Fruit fly (Drosophila melanogaster) whole organism, prepupa: Measurements from ENCODE around the gene Wdr62.

Experiments
- Blimp-1 ChIP-seq: fragments of 200-800 bp; sonication (Bioruptor generic); optimal IDR thresholded peaks from 3 replicates; lab custom pipeline; 2017; ENCODE audit warnings: missing biosample characterization, missing genetic modification characterization, mild to moderate bottlenecking, moderate library complexity, missing genetic modification reagents
- CG10631 ChIP-seq: fragments of 200-800 bp; sonication (Bioruptor generic); optimal IDR thresholded peaks from 2 replicates; lab custom pipeline; 2016; ENCODE audit warnings: missing biosample characterization, missing genetic modification characterization
- CG11294 ChIP-seq: fragments of 200-800 bp; sonication (Bioruptor generic); IDR thresholded peaks from 2 replicates; pipeline ENCODE4 v1.3.6; 2022; ENCODE audit warnings: missing biosample characterization, missing genetic modification characterization
- CG11762 ChIP-seq: fragments of 200-800 bp; sonication (Bioruptor generic); optimal IDR thresholded peaks from 3 replicates; lab custom pipeline; 2016; ENCODE audit warnings: missing biosample characterization, missing genetic modification characterization; ENCODE audit not compliant: insufficient read depth
- CG15336 ChIP-seq: fragments of 200-800 bp; sonication (Bioruptor generic); IDR thresholded peaks from 2 replicates; pipeline ENCODE4 v1.3.6; 2022; ENCODE audit warnings: missing biosample characterization, missing genetic modification characterization
- CG1621 ChIP-seq: fragments of 200-800 bp; sonication (Bioruptor generic); optimal IDR thresholded peaks from 3 replicates; lab custom pipeline; 2018; ENCODE audit warnings: missing biosample characterization, mild to moderate bottlenecking, missing genetic modification characterization
- CG32006 ChIP-seq: fragments of 200-800 bp; sonication (Bioruptor generic); optimal IDR thresholded peaks from 3 replicates; lab custom pipeline; 2017; ENCODE audit warnings: missing biosample characterization, mild to moderate bottlenecking, missing genetic modification characterization
- CG3919 ChIP-seq: fragments of 200-800 bp; sonication (Bioruptor generic); optimal IDR thresholded peaks from 3 replicates; lab custom pipeline; 2016; ENCODE audit warnings: missing biosample characterization, missing genetic modification characterization
- CG4318 ChIP-seq: fragments of 200-800 bp; sonication (Bioruptor generic); optimal IDR thresholded peaks from 3 replicates; lab custom pipeline; 2017; ENCODE audit warnings: missing biosample characterization, mild to moderate bottlenecking, missing genetic modification characterization
- CG6163 ChIP-seq: fragments of 200-800 bp; sonication (Bioruptor generic); IDR thresholded peaks from 3 replicates; pipeline ENCODE4 v1.3.6; 2022; ENCODE audit warnings: missing biosample characterization, missing genetic modification characterization
- CG6276 ChIP-seq: fragments of 200-800 bp; sonication (Bioruptor generic); optimal IDR thresholded peaks from 2 replicates; lab custom pipeline; 2017; ENCODE audit warnings: missing biosample characterization, mild to moderate bottlenecking, missing genetic modification characterization
- CG6792 ChIP-seq: fragments of 200-800 bp; sonication (Bioruptor generic); optimal IDR thresholded peaks from 3 replicates; lab custom pipeline; 2016; ENCODE audit warnings: missing biosample characterization, missing genetic modification characterization
- CG6808 ChIP-seq: fragments of 200-800 bp; sonication (Bioruptor generic); optimal IDR thresholded peaks from 3 replicates; lab custom pipeline; 2017; ENCODE audit warnings: missing biosample characterization, missing genetic modification characterization, mild to moderate bottlenecking, moderate library complexity, missing genetic modification reagents
- CG9139 ChIP-seq: fragments of 200-800 bp; sonication (Bioruptor generic); optimal IDR thresholded peaks from 3 replicates; lab custom pipeline; 2017; ENCODE audit warnings: missing biosample characterization, mild to moderate bottlenecking, missing genetic modification characterization
- Eip75B ChIP-seq: fragments of 200-800 bp; sonication (Bioruptor generic); optimal IDR thresholded peaks from 3 replicates; lab custom pipeline; 2016; ENCODE audit warnings: missing biosample characterization, missing genetic modification characterization
- Eip78C ChIP-seq: fragments of 200-800 bp; sonication (Bioruptor generic); peaks from one replicate; lab custom pipeline; 2016; ENCODE audit warnings: missing biosample characterization, missing genetic modification characterization
- Eip93F ChIP-seq: fragments of 200-800 bp; sonication (Bioruptor generic); optimal IDR thresholded peaks from 2 replicates; lab custom pipeline; 2016; ENCODE audit warnings: missing biosample characterization, mild to moderate bottlenecking, missing genetic modification characterization
- Ets21C ChIP-seq: fragments of 200-800 bp; sonication (Bioruptor generic); optimal IDR thresholded peaks from 3 replicates; lab custom pipeline; 2016; ENCODE audit warnings: missing biosample characterization, missing genetic modification characterization
- Gug ChIP-seq: fragments of 200-800 bp; sonication (Bioruptor generic); IDR thresholded peaks from 2 replicates; pipeline ENCODE4 v1.3.6; 2022; ENCODE audit warnings: missing biosample characterization, missing genetic modification characterization
- Hr38 ChIP-seq: sonication (Bioruptor generic); optimal IDR thresholded peaks from 2 replicates; lab custom pipeline; 2016; ENCODE audit warnings: missing biosample characterization, missing genetic modification characterization
- Hr39 ChIP-seq: fragments of 200-800 bp; sonication (Bioruptor generic); optimal IDR thresholded peaks from 2 replicates; lab custom pipeline; 2016; ENCODE audit warnings: missing biosample characterization, missing genetic modification characterization
- Hr4 ChIP-seq: fragments of 200-800 bp; sonication (Bioruptor generic); optimal IDR thresholded peaks from 3 replicates; lab custom pipeline; 2016; ENCODE audit warnings: missing biosample characterization, missing genetic modification characterization
- Lpt ChIP-seq: fragments of 200-800 bp; sonication (Bioruptor generic); optimal IDR thresholded peaks from 3 replicates; lab custom pipeline; 2016; ENCODE audit warnings: missing biosample characterization, missing genetic modification characterization
- Smox ChIP-seq: fragments of 200-800 bp; sonication (Bioruptor generic); optimal IDR thresholded peaks from 3 replicates; lab custom pipeline; 2016; ENCODE audit warnings: missing biosample characterization, missing genetic modification characterization
- Sox15 ChIP-seq: fragments of 200-800 bp; sonication (Bioruptor generic); optimal IDR thresholded peaks from 3 replicates; lab custom pipeline; 2016; ENCODE audit warnings: missing biosample characterization, missing genetic modification characterization
- cyc ChIP-seq: fragments of 200-800 bp; sonication (Bioruptor generic); optimal IDR thresholded peaks from 3 replicates; lab custom pipeline; 2016; ENCODE audit warnings: missing biosample characterization, missing genetic modification characterization
- dsx ChIP-seq: fragments of 200-800 bp; optimal IDR thresholded peaks from 3 replicates; lab custom pipeline; 2019; ENCODE audit warnings: missing biosample characterization, mild to moderate bottlenecking, missing genetic modification characterization, moderate library complexity; ENCODE audit not compliant: poor library complexity, severe bottlenecking
- eg ChIP-seq: fragments of 200-800 bp; sonication (Bioruptor generic); IDR thresholded peaks from 3 replicates; pipeline ENCODE4 v1.3.6; 2022; ENCODE audit warnings: missing biosample characterization, missing genetic modification characterization
- esn ChIP-seq: fragments of 200-800 bp; sonication (Bioruptor generic); optimal IDR thresholded peaks from 2 replicates; lab custom pipeline; 2016; ENCODE audit warnings: missing biosample characterization, mild to moderate bottlenecking, missing genetic modification characterization, moderate library complexity
- lz ChIP-seq: fragments of 200-800 bp; sonication (Bioruptor generic); optimal IDR thresholded peaks from 3 replicates; lab custom pipeline; 2016; ENCODE audit warnings: missing biosample characterization, missing genetic modification characterization
- net ChIP-seq: fragments of 200-800 bp; sonication (Bioruptor generic); optimal IDR thresholded peaks from 3 replicates; lab custom pipeline; 2016; ENCODE audit warnings: missing biosample characterization, missing genetic modification characterization
- salr ChIP-seq, 2 experiments: fragments of 200-800 bp; sonication (Bioruptor generic); optimal IDR thresholded peaks; 3 replicates each; lab custom pipeline; 2016 to 2018; ENCODE audit warnings: missing biosample characterization in 2 of 2, missing genetic modification characterization in 2 of 2, mild to moderate bottlenecking in 1 of 2
- ss ChIP-seq, 2 experiments: fragments of 200-800 bp; sonication (Bioruptor generic); optimal IDR thresholded peaks; 2 replicates in 1 of 2; 3 replicates in 1 of 2; lab custom pipeline; 2017 to 2018; ENCODE audit warnings: mild to moderate bottlenecking in 2 of 2, missing biosample characterization in 2 of 2, missing genetic modification characterization in 2 of 2, moderate library complexity in 1 of 2
- svp ChIP-seq: fragments of 200-800 bp; sonication (Bioruptor generic); peaks from one replicate; lab custom pipeline; 2016; ENCODE audit warnings: missing biosample characterization, missing genetic modification characterization
- vri ChIP-seq: fragments of 200-800 bp; sonication (Bioruptor generic); optimal IDR thresholded peaks from 3 replicates; lab custom pipeline; 2016; ENCODE audit warnings: missing biosample characterization, mild to moderate bottlenecking, missing genetic modification characterization

The Wdr62 gene

DNA sequence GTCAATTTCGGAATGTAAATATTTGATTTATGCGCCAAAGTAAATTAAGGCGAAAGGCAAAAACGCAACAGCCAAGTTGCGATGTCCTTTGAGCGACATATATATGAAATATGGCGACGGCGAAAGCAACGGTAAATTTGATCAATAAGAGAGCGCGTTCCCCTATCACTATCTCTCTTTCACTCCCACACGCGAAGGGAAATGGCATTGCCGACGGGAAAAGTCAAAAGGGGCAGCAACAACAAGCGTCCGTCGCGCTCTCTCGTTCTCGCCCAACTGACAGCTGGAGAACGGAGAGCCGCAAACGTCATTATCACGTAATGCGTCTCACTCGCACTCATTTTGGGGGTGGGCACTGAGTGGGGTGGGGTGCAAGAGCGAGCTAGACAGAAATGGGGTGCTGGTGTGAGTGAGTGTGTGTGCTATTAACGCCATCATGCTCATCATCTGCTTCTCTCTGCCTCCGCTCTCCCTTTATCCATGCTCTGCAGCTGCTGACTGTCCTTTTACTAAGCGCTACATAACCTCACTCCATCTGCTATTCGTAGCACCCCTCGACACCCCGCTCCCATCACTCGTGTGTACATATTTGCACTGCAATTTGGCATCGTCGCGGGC, 86.0 kb downstream of the Wdr62 start, which contains the start of gene erm:
TSS of gene erm (minus strand) at position 51 of the 618 bp plus-strand sequence.
- TF ChIP-seq Sox15 (GFP tag; lab: Kevin White, UChicago) (no peak), Ets21C (GFP tag; lab: Kevin White, UChicago) (no peak), Hr4 (no peak), Gug (no peak), svp (GFP tag; lab: Kevin White, UChicago) (no peak), CG6163 (GFP tag; lab: Robert Waterston, UW) (0 out of 3 replicates have a peak, but pooled peaks have one; percentile 25), esn (GFP tag; lab: Kevin White, UChicago) (no peak), CG6276 (GFP tag; lab: Kevin White, UChicago) (no peak), net (GFP tag; lab: Kevin White, UChicago) (no peak), Eip75B (GFP tag; lab: Kevin White, UChicago) (no peak), CG11294 (GFP tag; lab: Robert Waterston, UW) (no peak), Hr38 (GFP tag; lab: Kevin White, UChicago) (no peak), eg (GFP tag; lab: Robert Waterston, UW) (0 out of 3 replicates have a peak, but pooled peaks have one; percentile 23), CG3919 (GFP tag; lab: Kevin White, UChicago) (no peak), CG11762 (GFP tag; lab: Kevin White, UChicago) (no peak), CG10631 (GFP tag; lab: Kevin White, UChicago) (no peak), CG6808 (GFP tag; lab: Kevin White, UChicago) (no peak), CG32006 (GFP tag; lab: Kevin White, UChicago) (no peak), ss (GFP tag; optimal IDR thresholded peaks at IDR 0.05; lab: Kevin White, UChicago) (peak in 1 of 2 experiments; percentile 5), salr (GFP tag; optimal IDR thresholded peaks at IDR 0.05; lab: Kevin White, UChicago) (peak in 1 of 2 experiments; percentile 11), Eip78C (GFP tag; lab: Kevin White, UChicago) (peak; percentile 43)

- TF ChIP-seq CG9139 (GFP tag; lab: Kevin White, UChicago) (no peak), cyc (GFP tag; lab: Kevin White, UChicago) (no peak), vri (GFP tag; lab: Kevin White, UChicago) (no peak), Hr4 (no peak), Lpt (no peak), Hr39 (GFP tag; lab: Kevin White, UChicago) (no peak), CG11294 (GFP tag; lab: Robert Waterston, UW) (no peak), CG32006 (GFP tag; lab: Kevin White, UChicago) (no peak), lz (no peak), CG1621 (tag; lab: Kevin White, UChicago) (no peak), Eip78C (GFP tag; lab: Kevin White, UChicago) (peak; percentile 67), CG15336 (GFP tag; lab: Robert Waterston, UW) (no peak), CG6163 (GFP tag; lab: Robert Waterston, UW) (peak; percentile 26; the same call in 1 of the 3 replicates), Smox (no peak), CG6792 (GFP tag; lab: Kevin White, UChicago) (no peak), Ets21C (GFP tag; lab: Kevin White, UChicago) (no peak), Blimp-1 (peak; percentile 48), salr (GFP tag; optimal IDR thresholded peaks at IDR 0.05; lab: Kevin White, UChicago) (no peak), CG4318 (no peak), ss (GFP tag; optimal IDR thresholded peaks at IDR 0.05; lab: Kevin White, UChicago) (no peak), Eip93F (no peak), CG6808 (GFP tag; lab: Kevin White, UChicago) (no peak), dsx (GFP tag; lab: Kevin White, UChicago) (no peak), CG11762 (GFP tag; lab: Kevin White, UChicago) (no peak), net (GFP tag; lab: Kevin White, UChicago) (no peak)
Measured at dm6 chr2L:1972450-1973119, 88.2 kb downstream of the Wdr62 start.
